Fruit fly (Drosophila melanogaster): ENCODE results near the gene Lsp1beta.

Gene Lsp1beta

DNA sequence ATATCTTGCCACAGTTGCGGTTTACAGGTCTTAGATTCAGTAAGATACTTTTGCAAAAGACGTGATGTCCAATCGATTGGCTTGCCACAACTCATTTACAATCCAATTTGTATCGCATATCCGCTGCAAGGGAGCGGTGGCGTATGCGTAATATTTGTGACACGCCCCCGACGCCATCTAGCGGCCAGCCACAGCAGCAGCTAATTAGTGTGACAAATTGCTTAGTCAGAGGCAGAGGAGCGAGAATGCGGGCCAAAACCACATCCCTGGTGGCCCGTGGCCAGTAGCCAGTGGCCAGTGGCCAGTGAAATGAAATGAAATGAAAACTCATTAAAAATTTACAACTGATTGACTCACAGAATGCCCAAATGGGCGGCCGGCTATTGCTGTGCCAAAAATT, 10.5 kb upstream of the Lsp1beta start:
- no peak for TF ChIP-seq psq (optimal IDR thresholded peaks at IDR 0.05)
- no peak for TF ChIP-seq Dll (optimal IDR thresholded peaks at IDR 0.05)
- no peak for TF ChIP-seq pan (optimal IDR thresholded peaks at IDR 0.05)
- no peak for TF ChIP-seq usp (GFP tag; optimal IDR thresholded peaks at IDR 0.05)
- TF ChIP-seq CG8478 (optimal IDR thresholded peaks at IDR 0.05), result no peak
- no peak for TF ChIP-seq EcR (GFP tag; optimal IDR thresholded peaks at IDR 0.05)

DNA sequence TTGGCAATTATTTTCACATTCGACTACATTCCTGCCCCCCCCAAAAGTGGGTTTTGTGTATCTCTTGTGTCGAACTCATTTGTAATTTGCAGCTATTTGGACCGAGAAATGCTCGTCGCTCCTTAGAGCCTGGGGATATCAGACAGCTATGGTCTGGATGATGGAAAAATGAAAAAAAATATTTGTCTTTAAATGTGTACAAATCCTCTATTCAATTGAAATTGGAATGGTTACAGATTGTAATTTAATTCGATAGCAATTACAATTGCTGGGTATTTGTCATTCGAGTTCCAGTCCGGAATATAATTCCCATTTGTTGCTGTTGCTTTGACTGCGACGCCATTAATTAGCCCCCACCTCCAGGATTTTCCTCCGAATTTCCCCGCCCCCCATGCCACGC, 8.5 kb upstream of the Lsp1beta start:
- no peak for TF ChIP-seq psq (optimal IDR thresholded peaks at IDR 0.05)
- TF ChIP-seq EcR (GFP tag; optimal IDR thresholded peaks at IDR 0.05), result no peak
- TF ChIP-seq Dll (optimal IDR thresholded peaks at IDR 0.05), result no peak

DNA sequence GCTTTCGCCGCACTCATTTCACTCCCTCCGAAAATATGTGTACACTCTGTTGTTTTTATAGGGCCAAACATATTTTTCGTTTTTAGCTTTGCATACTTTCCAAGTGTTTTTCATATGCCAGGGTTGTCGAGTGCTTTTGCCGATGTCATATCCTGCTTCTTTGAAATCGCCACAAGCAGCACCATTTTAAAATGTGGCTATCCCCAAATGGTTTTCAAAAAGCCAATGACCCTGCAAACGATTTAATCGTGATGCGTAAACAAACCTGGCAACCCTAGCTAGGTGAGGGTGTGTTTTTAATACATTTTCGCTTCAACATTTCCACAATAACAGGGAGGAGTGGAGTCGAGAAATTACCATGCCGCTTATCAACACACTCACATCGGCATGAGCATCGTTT, 5.8 kb upstream of the Lsp1beta start:
- no peak for TF ChIP-seq CG8478 (optimal IDR thresholded peaks at IDR 0.05)

DNA sequence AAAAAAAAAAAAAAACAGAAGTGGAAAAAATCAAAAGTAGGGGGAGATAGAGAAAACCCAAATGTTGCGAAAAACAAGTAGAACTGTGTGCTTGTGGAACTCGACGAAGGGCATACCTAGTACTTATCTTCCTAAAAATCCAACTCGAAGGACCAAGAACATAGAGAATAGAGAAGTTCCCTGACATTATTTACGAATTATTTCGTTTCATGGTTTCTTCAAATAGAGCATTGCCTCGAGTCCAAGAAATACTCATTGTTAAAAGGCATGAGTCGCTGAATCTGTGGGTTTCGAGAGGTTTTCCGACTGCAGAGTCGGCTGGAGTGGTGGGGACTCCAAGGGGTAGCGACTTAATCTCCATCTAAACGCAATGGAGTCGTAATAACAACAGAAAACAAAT, 5.1 kb upstream of the Lsp1beta start:
- no peak for TF ChIP-seq CG8478 (optimal IDR thresholded peaks at IDR 0.05)
- TF ChIP-seq usp (GFP tag; optimal IDR thresholded peaks at IDR 0.05), result no peak
- no peak for TF ChIP-seq pan (optimal IDR thresholded peaks at IDR 0.05)
- TF ChIP-seq psq (optimal IDR thresholded peaks at IDR 0.05), result no peak
- TF ChIP-seq EcR (GFP tag; optimal IDR thresholded peaks at IDR 0.05), result no peak
- TF ChIP-seq Dll (optimal IDR thresholded peaks at IDR 0.05), result no peak

DNA sequence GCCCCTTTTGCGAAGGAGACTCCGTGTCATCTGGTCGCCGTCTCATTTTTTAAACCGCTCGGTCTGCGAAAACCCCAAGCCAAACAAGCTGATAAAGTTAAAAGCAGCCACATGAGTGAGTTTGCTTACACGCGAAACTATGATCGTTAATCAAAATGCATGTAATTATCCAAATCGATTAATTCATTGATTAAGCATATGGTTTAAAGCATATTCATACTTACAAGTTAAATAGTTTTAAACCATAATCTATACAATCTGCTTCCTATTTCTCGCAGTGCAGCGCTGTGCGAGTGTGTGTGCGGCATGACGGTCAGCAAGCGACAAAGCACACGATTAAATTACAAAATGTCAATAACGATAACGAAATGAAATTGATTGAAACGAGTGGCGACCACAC, 2.9 kb upstream of the Lsp1beta start:
- TF ChIP-seq EcR (GFP tag; optimal IDR thresholded peaks at IDR 0.05), result no peak
- TF ChIP-seq CG8478 (optimal IDR thresholded peaks at IDR 0.05), result no peak

dm6 chr2L:897124-897523, 1.2 kb upstream of the Lsp1beta start:
- no peak for TF ChIP-seq CG8478 (optimal IDR thresholded peaks at IDR 0.05)

dm6 chr2L:903748-904147, 5.4 kb downstream of the Lsp1beta start:
- TF ChIP-seq usp (GFP tag; optimal IDR thresholded peaks at IDR 0.05), result no peak
- TF ChIP-seq psq (optimal IDR thresholded peaks at IDR 0.05), result no peak
- TF ChIP-seq EcR (GFP tag; optimal IDR thresholded peaks at IDR 0.05), result no peak
- no peak for TF ChIP-seq Dll (optimal IDR thresholded peaks at IDR 0.05)
- TF ChIP-seq CG8478 (optimal IDR thresholded peaks at IDR 0.05), result no peak
- TF ChIP-seq pan (optimal IDR thresholded peaks at IDR 0.05), result no peak

DNA sequence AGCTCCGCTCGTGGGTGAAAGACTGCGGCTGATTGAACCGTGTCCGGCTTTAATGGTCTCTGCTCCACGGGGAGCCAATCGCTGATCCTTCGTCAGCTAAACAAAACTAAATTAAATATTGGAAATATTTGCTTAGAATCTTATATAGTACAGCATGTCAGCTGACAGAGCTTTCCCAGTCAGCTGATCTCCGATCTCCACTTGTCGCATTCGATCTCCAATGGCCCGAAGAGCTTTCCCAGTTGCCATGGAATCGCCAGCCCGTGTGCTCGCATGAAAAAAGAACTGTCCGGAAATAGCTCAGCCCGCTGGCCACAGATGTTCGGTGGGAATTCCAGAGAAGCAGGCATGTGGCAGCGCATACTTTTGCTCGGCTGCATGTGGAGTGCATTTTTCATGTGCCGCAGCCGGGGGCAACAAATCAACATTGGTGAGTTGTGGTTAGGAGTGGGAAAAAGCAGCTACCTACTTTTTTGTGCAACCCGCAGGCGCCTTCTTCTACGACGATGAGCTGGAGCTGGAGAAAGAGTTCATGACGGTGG, 15.6 kb downstream of the Lsp1beta start, which contains the start of gene GluRIIC:
TSS of gene GluRIIC (plus strand) at position 237 of the 542 bp plus-strand sequence.
- TF ChIP-seq CG8478 (optimal IDR thresholded peaks at IDR 0.05) (no peak), Dll (optimal IDR thresholded peaks at IDR 0.05) (no peak)

dm6 chr2L:918738-919137, 20.4 kb downstream of the Lsp1beta start:
- TF ChIP-seq psq (optimal IDR thresholded peaks at IDR 0.05), result no peak

DNA sequence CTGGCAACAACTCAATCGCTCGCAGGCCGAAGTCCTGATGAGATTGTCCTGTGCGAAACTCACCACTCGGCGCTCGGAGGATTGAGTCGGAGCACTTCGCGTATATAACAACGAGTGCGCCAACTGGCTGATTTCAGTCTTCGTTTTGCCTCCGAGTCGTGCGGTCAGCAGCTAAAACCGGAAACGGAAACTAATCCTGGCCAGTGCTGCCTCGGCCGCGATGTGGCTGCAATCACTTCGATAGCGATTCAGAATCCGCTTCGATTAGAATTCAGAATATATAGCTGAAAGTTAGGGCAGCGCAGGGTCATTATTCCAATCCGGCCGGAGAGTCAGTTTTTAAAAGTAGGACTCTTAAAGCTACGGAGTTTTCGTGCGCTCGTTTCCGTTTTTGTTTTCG, 24.4 kb downstream of the Lsp1beta start, which contains the start of gene Tmtc2:
TSS of gene Tmtc2 (plus strand) at position 134 of the 400 bp plus-strand sequence.
- TF ChIP-seq psq (optimal IDR thresholded peaks at IDR 0.05) (no peak), pan (optimal IDR thresholded peaks at IDR 0.05) (no peak), CG8478 (optimal IDR thresholded peaks at IDR 0.05) (no peak)

DNA sequence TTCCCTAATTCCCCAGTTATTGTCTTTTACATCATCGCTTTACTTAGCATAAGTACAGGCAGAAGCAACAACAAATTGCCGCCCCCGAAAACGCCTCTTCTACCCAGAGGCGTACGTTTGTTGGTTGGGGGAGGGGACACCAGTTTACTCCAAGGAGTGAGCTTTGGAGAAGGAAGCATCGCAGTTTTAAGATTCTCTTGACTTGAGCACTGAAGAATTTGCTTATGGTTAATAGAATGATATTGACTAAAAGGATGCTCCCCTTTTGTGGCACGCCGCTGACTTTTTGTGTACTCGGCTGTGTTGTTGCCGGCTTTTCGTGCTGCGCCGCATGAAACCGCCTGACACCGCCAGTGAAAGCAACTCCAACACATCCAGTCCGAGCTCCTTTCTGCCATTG, 38.6 kb downstream of the Lsp1beta start:
- no peak for TF ChIP-seq usp (GFP tag; optimal IDR thresholded peaks at IDR 0.05)
- TF ChIP-seq psq (optimal IDR thresholded peaks at IDR 0.05), result no peak
- TF ChIP-seq pan (optimal IDR thresholded peaks at IDR 0.05), result no peak
- no peak for TF ChIP-seq CG8478 (optimal IDR thresholded peaks at IDR 0.05)
- TF ChIP-seq Dll (optimal IDR thresholded peaks at IDR 0.05), result no peak
- TF ChIP-seq EcR (GFP tag; optimal IDR thresholded peaks at IDR 0.05), result no peak
